Fruit fly (Drosophila melanogaster) whole organism, embryonic: ENCODE results near the gene kri.

Source experiments
- CG10267 ChIP-seq: fragments of 200-800 bp; sonication (Bioruptor generic); optimal IDR thresholded peaks from 2 replicates; lab custom pipeline; 2018; ENCODE audit warnings: missing biosample characterization, mild to moderate bottlenecking, missing genetic modification characterization, moderate library complexity
- CG10462 ChIP-seq: fragments of 200-800 bp; sonication (Bioruptor generic); optimal IDR thresholded peaks from 2 replicates; lab custom pipeline; 2016; ENCODE audit warnings: missing biosample characterization, missing genetic modification characterization
- CG12155 ChIP-seq: fragments of 200-800 bp; sonication (Bioruptor generic); optimal IDR thresholded peaks from 3 replicates; lab custom pipeline; 2016; ENCODE audit warnings: missing biosample characterization, missing genetic modification characterization
- CG13775 ChIP-seq: fragments of 200-800 bp; sonication (Bioruptor generic); optimal IDR thresholded peaks from 3 replicates; lab custom pipeline; 2017; ENCODE audit warnings: missing biosample characterization, mild to moderate bottlenecking, missing genetic modification characterization
- CG18764 ChIP-seq: fragments of 200-800 bp; sonication (Bioruptor generic); optimal IDR thresholded peaks from 3 replicates; lab custom pipeline; 2016; ENCODE audit warnings: missing biosample characterization, missing genetic modification characterization
- CG30020 ChIP-seq: fragments of 200-800 bp; optimal IDR thresholded peaks from 2 replicates; lab custom pipeline; 2019; ENCODE audit warnings: missing biosample characterization, mild to moderate bottlenecking, missing genetic modification characterization, moderate library complexity
- CG30403 ChIP-seq: fragments of 200-800 bp; sonication (Bioruptor generic); optimal IDR thresholded peaks from 3 replicates; lab custom pipeline; 2016; ENCODE audit warnings: missing biosample characterization, missing genetic modification characterization
- CG3281 ChIP-seq: fragments of 200-800 bp; sonication (Bioruptor generic); optimal IDR thresholded peaks from 3 replicates; lab custom pipeline; 2017; ENCODE audit warnings: missing biosample characterization, mild to moderate bottlenecking, missing genetic modification characterization
- CG4282 ChIP-seq: fragments of 200-800 bp; sonication (Bioruptor generic); optimal IDR thresholded peaks from 2 replicates; lab custom pipeline; 2016; ENCODE audit warnings: missing biosample characterization, missing genetic modification characterization
- CG4328 ChIP-seq: fragments of 200-800 bp; sonication (Bioruptor generic); optimal IDR thresholded peaks from 3 replicates; lab custom pipeline; 2017; ENCODE audit warnings: missing biosample characterization, missing genetic modification reagents, missing genetic modification characterization
- CG4424 ChIP-seq: fragments of 200-800 bp; sonication (Bioruptor generic); optimal IDR thresholded peaks from 3 replicates; lab custom pipeline; 2016; ENCODE audit warnings: missing biosample characterization, missing genetic modification characterization
- CG4617 ChIP-seq: fragments of 200-800 bp; sonication (Bioruptor generic); optimal IDR thresholded peaks from 3 replicates; lab custom pipeline; 2016; ENCODE audit warnings: missing biosample characterization, missing genetic modification characterization, borderline replicate concordance
- CG4730 ChIP-seq: fragments of 200-800 bp; sonication (Bioruptor generic); IDR thresholded peaks from 2 replicates; pipeline ENCODE4 v1.3.6; 2022; ENCODE audit warnings: missing biosample characterization, missing genetic modification characterization
- CG4854 ChIP-seq: fragments of 200-800 bp; sonication (Bioruptor generic); optimal IDR thresholded peaks from 2 replicates; lab custom pipeline; 2016; ENCODE audit warnings: missing biosample characterization, missing genetic modification characterization, inconsistent platforms
- CG6654 ChIP-seq: fragments of 200-800 bp; sonication (Bioruptor generic); optimal IDR thresholded peaks from 2 replicates; lab custom pipeline; 2017; ENCODE audit warnings: missing biosample characterization, mild to moderate bottlenecking, missing genetic modification characterization
- CG6791 ChIP-seq: fragments of 200-800 bp; sonication (Bioruptor generic); IDR thresholded peaks from 3 replicates; pipeline ENCODE4 v1.3.6; 2022; ENCODE audit warnings: missing biosample characterization, missing genetic modification characterization; ENCODE audit not compliant: partially characterized antibody
- CG8290 ChIP-seq, 3 experiments: fragments of 200-800 bp; sonication (Bioruptor generic); optimal IDR thresholded peaks; 2 replicates each; lab custom pipeline; 2016 to 2019; ENCODE audit warnings: missing biosample characterization in 3 of 3, missing genetic modification characterization in 3 of 3, mild to moderate bottlenecking in 2 of 3, moderate library complexity in 1 of 3
- CG8478 ChIP-seq: fragments of >200 bp; optimal IDR thresholded peaks from 2 replicates; lab custom pipeline; 2018
- CG9215 ChIP-seq: fragments of 200-800 bp; sonication (Bioruptor generic); IDR thresholded peaks from 2 replicates; pipeline ENCODE4 v1.3.6; 2022; ENCODE audit warnings: missing biosample characterization, missing genetic modification characterization
- CTCF ChIP-seq: fragments of 200-800 bp; sonication (Bioruptor generic); optimal IDR thresholded peaks from 2 replicates; lab custom pipeline; 2017; ENCODE audit warnings: missing biosample characterization, mild to moderate bottlenecking, missing genetic modification characterization, moderate library complexity
- Dll ChIP-seq: fragments of 200-800 bp; sonication (Bioruptor generic); IDR thresholded peaks from 4 replicates; pipeline ENCODE4 v1.3.6; 2022; ENCODE audit warnings: missing biosample characterization, missing genetic modification characterization; ENCODE audit not compliant: partially characterized antibody
- Doc3 ChIP-seq: fragments of 200-800 bp; sonication (Bioruptor generic); IDR thresholded peaks from 3 replicates; pipeline ENCODE4 v1.3.6; 2022; ENCODE audit warnings: missing biosample characterization, missing genetic modification characterization; ENCODE audit not compliant: partially characterized antibody
- Dref ChIP-seq: fragments of 200-800 bp; sonication (Bioruptor generic); IDR thresholded peaks from 2 replicates; pipeline ENCODE4 v1.3.6; 2022; ENCODE audit warnings: missing biosample characterization, missing genetic modification characterization
- E2f2 ChIP-seq: fragments of 200-800 bp; sonication (Bioruptor generic); IDR thresholded peaks from 2 replicates; pipeline ENCODE4 v1.3.6; 2022; ENCODE audit warnings: missing biosample characterization, missing genetic modification characterization
- Fer3 ChIP-seq: fragments of 200-800 bp; sonication (Bioruptor generic); optimal IDR thresholded peaks from 2 replicates; lab custom pipeline; 2018; ENCODE audit warnings: missing biosample characterization, mild to moderate bottlenecking, missing genetic modification characterization, moderate library complexity
- HHEX ChIP-seq: fragments of 200-800 bp; sonication (Bioruptor generic); optimal IDR thresholded peaks from 3 replicates; lab custom pipeline; 2017; ENCODE audit warnings: missing biosample characterization, mild to moderate bottlenecking, missing genetic modification characterization, missing genetic modification reagents
- HLH4C ChIP-seq: fragments of 200-800 bp; sonication (Bioruptor generic); IDR thresholded peaks from 3 replicates; pipeline ENCODE4 v1.3.6; 2022; ENCODE audit warnings: missing biosample characterization, missing genetic modification characterization; ENCODE audit not compliant: partially characterized antibody
- Hey ChIP-seq: fragments of 200-800 bp; sonication (Bioruptor generic); optimal IDR thresholded peaks from 3 replicates; lab custom pipeline; 2018; ENCODE audit warnings: missing biosample characterization, mild to moderate bottlenecking, missing genetic modification characterization
- Hr3 ChIP-seq: fragments of 200-800 bp; sonication (Bioruptor generic); optimal IDR thresholded peaks from 3 replicates; lab custom pipeline; 2016; ENCODE audit warnings: missing biosample characterization, missing genetic modification characterization
- Lhr ChIP-seq: fragments of 200-800 bp; sonication (Bioruptor generic); optimal IDR thresholded peaks from 3 replicates; lab custom pipeline; 2017; ENCODE audit warnings: mild to moderate bottlenecking, missing biosample characterization, missing genetic modification reagents, missing genetic modification characterization
- MBD-R2 ChIP-seq: fragments of 200-800 bp; sonication (Bioruptor generic); IDR thresholded peaks from 2 replicates; pipeline ENCODE4 v1.3.6; 2022; ENCODE audit warnings: missing biosample characterization, missing genetic modification characterization
- MESR4 ChIP-seq: fragments of 200-800 bp; sonication (Bioruptor generic); optimal IDR thresholded peaks from 2 replicates; lab custom pipeline; 2018; ENCODE audit warnings: missing biosample characterization, mild to moderate bottlenecking, missing genetic modification characterization, moderate library complexity
- Ssrp ChIP-seq: fragments of 200-800 bp; sonication (Bioruptor generic); optimal IDR thresholded peaks from 2 replicates; lab custom pipeline; 2018; ENCODE audit warnings: missing biosample characterization, mild to moderate bottlenecking, missing genetic modification characterization, moderate library complexity
- Stat92E ChIP-seq, 3 experiments: fragments of >200 bp in 2 of 3; fragments of 200-800 bp in 1 of 3; sonication (Bioruptor generic) in 1 of 3; optimal IDR thresholded peaks; 2 replicates each; lab custom pipeline; 2017 to 2019; ENCODE audit warnings: missing biosample characterization in 3 of 3, missing genetic modification characterization in 3 of 3, mild to moderate bottlenecking in 1 of 3, moderate library complexity in 1 of 3
- Taf1 ChIP-seq: fragments of 200-800 bp; sonication (Bioruptor generic); IDR thresholded peaks from 2 replicates; pipeline ENCODE4 v1.3.6; 2022; ENCODE audit warnings: missing biosample characterization, missing genetic modification characterization
- ap ChIP-seq: fragments of 200-800 bp; sonication (Bioruptor generic); IDR thresholded peaks from 2 replicates; pipeline ENCODE4 v1.3.6; 2022; ENCODE audit warnings: missing biosample characterization, missing genetic modification characterization
- cg ChIP-seq: fragments of 200-800 bp; sonication (Bioruptor generic); optimal IDR thresholded peaks from 3 replicates; lab custom pipeline; 2019; ENCODE audit warnings: missing biosample characterization, mild to moderate bottlenecking, missing genetic modification characterization, moderate library complexity
- ems ChIP-seq: fragments of 200-800 bp; sonication (Bioruptor generic); optimal IDR thresholded peaks from 3 replicates; lab custom pipeline; 2016; ENCODE audit warnings: missing biosample characterization, missing genetic modification characterization
- fd64A ChIP-seq: fragments of 200-800 bp; sonication (Bioruptor generic); optimal IDR thresholded peaks from 3 replicates; lab custom pipeline; 2018; ENCODE audit warnings: missing biosample characterization, mild to moderate bottlenecking, missing genetic modification characterization
- gfzf ChIP-seq: fragments of 200-800 bp; sonication (Bioruptor generic); optimal IDR thresholded peaks from 2 replicates; lab custom pipeline; 2016; ENCODE audit warnings: missing biosample characterization, mild to moderate bottlenecking, missing genetic modification characterization, moderate library complexity
- grn ChIP-seq: fragments of 200-800 bp; sonication (Bioruptor generic); optimal IDR thresholded peaks from 3 replicates; lab custom pipeline; 2017; ENCODE audit warnings: missing biosample characterization, missing genetic modification characterization
- kay ChIP-seq: fragments of 200-800 bp; sonication (Bioruptor generic); optimal IDR thresholded peaks from 2 replicates; lab custom pipeline; 2016; ENCODE audit warnings: missing biosample characterization, missing genetic modification characterization
- nerfin-1 ChIP-seq: fragments of 200-800 bp; sonication (Bioruptor generic); optimal IDR thresholded peaks from 3 replicates; lab custom pipeline; 2019; ENCODE audit warnings: missing biosample characterization, mild to moderate bottlenecking, missing genetic modification characterization, moderate library complexity
- org-1 ChIP-seq: fragments of 200-800 bp; sonication (Bioruptor generic); optimal IDR thresholded peaks from 2 replicates; lab custom pipeline; 2017; ENCODE audit warnings: missing biosample characterization, missing genetic modification characterization
- pan ChIP-seq, 4 experiments: fragments of >200 bp in 3 of 4; fragments of 200-800 bp in 1 of 4; sonication (Bioruptor generic) in 1 of 4; optimal IDR thresholded peaks in 3 of 4; IDR thresholded peaks in 1 of 4; 2 replicates each; pipeline versions ENCODE4 v1.3.6 to Lab custom; 2017 to 2022; ENCODE audit warnings: missing biosample characterization in 2 of 4, missing genetic modification characterization in 2 of 4, mixed read lengths in 1 of 4
- sens ChIP-seq: fragments of 200-800 bp; sonication (Bioruptor generic); peaks from one replicate; lab custom pipeline; 2016; ENCODE audit warnings: missing biosample characterization, missing genetic modification characterization
- sug ChIP-seq: fragments of 200-800 bp; optimal IDR thresholded peaks from 2 replicates; lab custom pipeline; 2019; ENCODE audit warnings: missing biosample characterization, mild to moderate bottlenecking, missing genetic modification characterization, moderate library complexity
- tgo ChIP-seq: fragments of 200-800 bp; sonication (Bioruptor generic); IDR thresholded peaks from 3 replicates; pipeline ENCODE4 v1.3.6; 2022; ENCODE audit warnings: missing biosample characterization, missing genetic modification characterization

The kri gene

dm6 chr3L:5768532-5769497 lies 42.0 kb upstream of the kri start, which contains the start of the genes Ppat-Dpck and scny (continued):
- TF ChIP-seq CG4282 (GFP tag; lab: Kevin White, UChicago), result peak; percentile 4
- 0 out of 2 replicates have a peak, but pooled peaks have one; percentile 13 for TF ChIP-seq Taf1 (GFP tag; lab: Robert Waterston, UW)
- TF ChIP-seq CG8478 (lab: Kevin White, UChicago), result peak; percentile 43
- TF ChIP-seq Hr3 (GFP tag; lab: Kevin White, UChicago), result no peak
- peak; percentile 27 for TF ChIP-seq CG13775 (GFP tag; lab: Kevin White, UChicago)
- TF ChIP-seq CG9215 (GFP tag; lab: Robert Waterston, UW), result no peak
- peak; percentile 33 for TF ChIP-seq CG3281 (GFP tag; lab: Kevin White, UChicago)
- no peak for TF ChIP-seq E2f2 (GFP tag; lab: Robert Waterston, UW)
- peak; percentile 54 for TF ChIP-seq grn (GFP tag; lab: Kevin White, UChicago)
- peak; percentile 91 for TF ChIP-seq MESR4 (GFP tag; lab: Kevin White, UChicago)
- TF ChIP-seq CG4424 (GFP tag; lab: Kevin White, UChicago), result no peak
- TF ChIP-seq org-1 (GFP tag; lab: Kevin White, UChicago), result no peak
- peak; percentile 70 for TF ChIP-seq CG10267
- no peak for TF ChIP-seq HHEX (GFP tag; lab: Kevin White, UChicago)
- TF ChIP-seq gfzf (GFP tag; lab: Kevin White, UChicago), result peak; percentile 89
- no peak for TF ChIP-seq CG6654
- peak; percentile 16 for TF ChIP-seq CG12155 (GFP tag; lab: Kevin White, UChicago)
- peak; percentile 98 for TF ChIP-seq Dll
- TF ChIP-seq ems (GFP tag; lab: Kevin White, UChicago), result no peak
- TF ChIP-seq CG4617 (GFP tag; lab: Kevin White, UChicago), result peak; percentile 30
- TF ChIP-seq CG8290 (GFP tag; optimal IDR thresholded peaks at IDR 0.05; lab: Kevin White, UChicago), result peak; percentile 21
- no peak for TF ChIP-seq CG8290 (tag; optimal IDR thresholded peaks at IDR 0.05; lab: Kevin White, UChicago)
- peak; percentile 96 for TF ChIP-seq Doc3
- TF ChIP-seq Hey (tag; lab: Kevin White, UChicago), result no peak
- no peak for TF ChIP-seq CG4328 (GFP tag; lab: Kevin White, UChicago)
- TF ChIP-seq Dref (GFP tag; lab: Robert Waterston, UW), result peak; percentile 62
- TF ChIP-seq CG18764 (GFP tag; lab: Kevin White, UChicago), result no peak
- TF ChIP-seq ap (GFP tag; lab: Robert Waterston, UW), result no peak
- TF ChIP-seq Ssrp (tag; lab: Kevin White, UChicago), result no peak
- peak; percentile 46 for TF ChIP-seq CG30020 (tag; lab: Kevin White, UChicago)
- no peak for TF ChIP-seq CG4730
- TF ChIP-seq MBD-R2 (GFP tag; lab: Robert Waterston, UW), result peak; percentile 52
- TF ChIP-seq kay (GFP tag; lab: Kevin White, UChicago), result peak; percentile 38
- no peak for TF ChIP-seq CTCF
- TF ChIP-seq HLH4C (GFP tag; lab: Robert Waterston, UW), result peak; percentile 88
- peak; percentile 85 for TF ChIP-seq sens
- TF ChIP-seq CG10462 (GFP tag; lab: Kevin White, UChicago), result peak; percentile 42
- TF ChIP-seq sug (tag; lab: Kevin White, UChicago), result peak; percentile 50
- peak; percentile 26 for TF ChIP-seq nerfin-1
- TF ChIP-seq Stat92E (GFP tag; optimal IDR thresholded peaks at IDR 0.05; lab: Kevin White, UChicago), result peak in 1 of 3 experiments; percentile 66
- peak; percentile 40 for TF ChIP-seq Lhr (GFP tag; lab: Kevin White, UChicago)
- no peak for TF ChIP-seq tgo (GFP tag; lab: Robert Waterston, UW)
- no peak for TF ChIP-seq CG30403 (GFP tag; lab: Kevin White, UChicago)
- TF ChIP-seq CG6791, result peak; percentile 88
- TF ChIP-seq fd64A (GFP tag; lab: Kevin White, UChicago), result no peak
- TF ChIP-seq pan (optimal IDR thresholded peaks at IDR 0.05; lab: Kevin White, UChicago), result no peak
- TF ChIP-seq pan (GFP tag; optimal IDR thresholded peaks at IDR 0.05 in 1 of 2, IDR thresholded peaks at IDR 0.05 in 1 of 2), result no peak
- no peak for TF ChIP-seq Fer3 (tag; lab: Kevin White, UChicago)
- peak; percentile 90 for TF ChIP-seq cg (GFP tag; lab: Kevin White, UChicago)
- TF ChIP-seq CG4854 (GFP tag; lab: Kevin White, UChicago), result no peak
